Fruit fly (Drosophila melanogaster) whole organism, prepupa: ENCODE data around the gene CG5790.

Experiments
- CG6854 ChIP-seq: fragments of 200-800 bp; sonication (Bioruptor generic); optimal IDR thresholded peaks from 2 replicates; lab custom pipeline; 2017; ENCODE audit warnings: missing biosample characterization, mild to moderate bottlenecking, missing genetic modification characterization
- Ets21C ChIP-seq: fragments of 200-800 bp; sonication (Bioruptor generic); optimal IDR thresholded peaks from 3 replicates; lab custom pipeline; 2016; ENCODE audit warnings: missing biosample characterization, missing genetic modification characterization
- cyc ChIP-seq: fragments of 200-800 bp; sonication (Bioruptor generic); optimal IDR thresholded peaks from 3 replicates; lab custom pipeline; 2016; ENCODE audit warnings: missing biosample characterization, missing genetic modification characterization

- TF ChIP-seq CG6854, result no peak
- no peak for TF ChIP-seq Ets21C
- TF ChIP-seq cyc (GFP tag; lab: Kevin White, UChicago), result no peak
Measured at dm6 chr2L:18345194-18345593, 50.6 kb downstream of the CG5790 start.
